Worm (Caenorhabditis elegans): ENCODE results near the gene mec-15.
A peak's percentile ranks its signal among the peaks of the same experiment; 100 is the strongest.

The mec-15 gene

DNA sequence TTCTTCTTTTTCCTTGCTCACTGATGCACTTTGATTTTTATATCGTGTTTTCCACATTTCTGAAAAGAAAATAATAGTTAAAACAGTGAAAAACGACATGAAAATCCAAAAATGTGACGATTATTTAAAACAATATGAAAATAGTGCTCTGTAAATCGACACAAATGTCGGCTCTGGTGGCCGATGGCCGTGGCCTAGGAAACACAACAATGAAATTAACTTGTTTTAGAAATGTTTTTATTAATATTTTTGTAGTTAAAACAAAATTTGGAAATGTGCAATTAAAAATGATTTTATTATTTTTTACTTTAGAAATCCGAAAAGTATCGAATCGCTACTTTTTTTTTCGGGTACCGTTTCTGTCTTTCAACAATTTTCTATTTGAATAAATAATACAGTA, 38.7 kb downstream of the mec-15 start, which contains the start of gene arv-1 (continued):
- TF ChIP-seq unc-130 (GFP tag; optimal IDR thresholded peaks at IDR 0.05), result peak; percentile 56
- TF ChIP-seq T26A8.4 (GFP tag; IDR thresholded peaks at IDR 0.05), result peak; percentile 52; the same call in 1 of the 2 replicates
- TF ChIP-seq ztf-11 (tag; optimal IDR thresholded peaks at IDR 0.05), result no peak
- no peak for TF ChIP-seq saeg-2 (GFP tag; IDR thresholded peaks at IDR 0.05)
- peak; percentile 30; the same call in 1 of the 2 replicates for TF ChIP-seq dmd-6 (GFP tag; IDR thresholded peaks at IDR 0.05)
- TF ChIP-seq F26F4.8 (GFP tag; conservative IDR thresholded peaks at IDR 0.05), result no peak
- peak in 1 of 2 experiments; percentile 68 for TF ChIP-seq hif-1 (tag; optimal IDR thresholded peaks at IDR 0.05)
- TF ChIP-seq mes-2 (tag; optimal IDR thresholded peaks at IDR 0.05; ENCODE audit: poor library complexity, severe bottlenecking), result peak; percentile 97
- TF ChIP-seq ZK546.5 (tag; optimal IDR thresholded peaks at IDR 0.05), result no peak
- TF ChIP-seq nhr-102 (tag; optimal IDR thresholded peaks at IDR 0.05), result peak; percentile 24
- peak; percentile 28 for TF ChIP-seq hlh-30 (tag; optimal IDR thresholded peaks at IDR 0.05; ENCODE audit: insufficient read depth)
- TF ChIP-seq spr-3 (GFP tag; optimal IDR thresholded peaks at IDR 0.05), result no peak
- TF ChIP-seq mxl-2 (GFP tag; conservative IDR thresholded peaks at IDR 0.05), result no peak
- no peak for TF ChIP-seq ctbp-1 (GFP tag; IDR thresholded peaks at IDR 0.05)
- no peak for TF ChIP-seq zfp-2 (tag; optimal IDR thresholded peaks at IDR 0.05)
- TF ChIP-seq pqm-1 (tag; optimal IDR thresholded peaks at IDR 0.05), result peak; percentile 7
- peak; percentile 2 for TF ChIP-seq nhr-48 (tag; optimal IDR thresholded peaks at IDR 0.05)

DNA sequence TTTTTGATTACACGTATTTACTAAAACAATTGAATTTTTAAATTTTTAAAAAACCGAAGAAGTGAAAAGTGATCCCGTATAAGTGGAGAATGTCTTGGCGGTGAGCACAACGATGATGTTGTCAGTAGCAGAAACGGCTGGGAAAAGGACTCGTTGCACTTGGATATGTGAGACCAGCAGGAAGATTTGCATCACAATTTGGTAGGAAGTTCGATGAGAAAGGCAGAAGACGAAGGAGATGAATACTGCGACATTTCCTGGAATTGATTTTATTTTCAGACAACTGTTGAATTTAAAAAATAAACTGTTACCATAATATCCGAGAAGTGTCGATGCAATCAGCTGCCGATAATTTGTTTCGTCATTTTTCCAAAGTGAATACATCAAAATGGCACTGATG, 39.6 kb downstream of the mec-15 start, which contains the start of gene R05H5.4:
Gene R05H5.4 (minus strand): TSS at position 101 of the 400 bp plus-strand sequence.
- no peak for TF ChIP-seq ceh-62 (tag; optimal IDR thresholded peaks at IDR 0.05)
- TF ChIP-seq lim-7 (GFP tag; IDR thresholded peaks at IDR 0.05), result no peak
- no peak for TF ChIP-seq Y5F2A.4 (GFP tag; optimal IDR thresholded peaks at IDR 0.05)
- no peak for TF ChIP-seq dve-1 (tag; optimal IDR thresholded peaks at IDR 0.05; ENCODE audit: insufficient read depth)
- TF ChIP-seq snpc-1.2 (GFP tag; IDR thresholded peaks at IDR 0.05), result no peak
- TF ChIP-seq R02D3.7 (tag; optimal IDR thresholded peaks at IDR 0.05), result no peak
- TF ChIP-seq fos-1 (tag; optimal IDR thresholded peaks at IDR 0.05), result no peak
- TF ChIP-seq zfp-3 (GFP tag; conservative IDR thresholded peaks at IDR 0.05), result no peak
- no peak for TF ChIP-seq daf-8 (GFP tag; IDR thresholded peaks at IDR 0.05)
- TF ChIP-seq hlh-11 (tag; optimal IDR thresholded peaks at IDR 0.05), result no peak
- TF ChIP-seq zip-11 (GFP tag; IDR thresholded peaks at IDR 0.05), result no peak
- no peak for TF ChIP-seq tra-1 (GFP tag; IDR thresholded peaks at IDR 0.05)

- TF ChIP-seq aha-1 (tag) (peak; percentile 91), nhr-25 (tag; optimal IDR thresholded peaks at IDR 0.05; ENCODE audit: borderline replicate concordance, insufficient read depth) (no peak)
Observed at ce11 chrII:10198486-10198885, 41.0 kb downstream of the mec-15 start.

DNA sequence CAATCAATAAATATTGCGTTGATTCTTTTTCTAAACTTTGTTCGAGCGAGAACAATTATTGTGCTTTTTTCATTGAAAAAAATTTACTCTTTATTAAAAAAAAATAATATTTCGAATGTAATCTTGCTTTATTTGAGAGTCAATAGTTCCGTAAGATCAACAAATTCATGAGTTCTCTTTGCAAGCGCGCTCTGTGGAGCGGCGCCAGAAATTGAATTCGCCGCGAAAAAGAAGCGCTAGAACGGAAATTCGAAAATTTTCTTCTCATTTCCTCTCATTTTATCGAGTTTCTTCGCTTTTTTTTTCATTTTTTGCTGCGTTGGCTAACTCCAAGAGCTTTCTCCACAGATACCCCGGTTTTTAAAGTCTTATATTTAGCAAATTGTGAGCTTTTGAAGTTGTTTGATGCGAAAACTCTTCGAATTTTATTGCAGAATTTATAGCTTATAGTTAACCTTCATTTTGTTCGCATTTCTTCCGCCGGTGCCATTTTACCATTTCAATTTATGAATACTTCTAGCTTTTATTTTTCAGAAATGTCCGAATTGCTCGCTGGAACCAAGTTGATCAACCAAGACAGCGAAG, 42.3 kb downstream of the mec-15 start, which contains the start of gene R05H5.3:
Gene R05H5.3 (plus strand): TSS at position 535 of the 585 bp plus-strand sequence.
- TF ChIP-seq nhr-11 (tag; optimal IDR thresholded peaks at IDR 0.05), result peak; percentile 80
- TF ChIP-seq dpl-1 (GFP tag; optimal IDR thresholded peaks at IDR 0.05), result peak; percentile 83
- no peak for TF ChIP-seq lin-29 (GFP tag; IDR thresholded peaks at IDR 0.05)
- no peak for TF ChIP-seq ZK337.2 (GFP tag; IDR thresholded peaks at IDR 0.05)
- no peak for TF ChIP-seq F10B5.3 (tag; optimal IDR thresholded peaks at IDR 0.05)
- TF ChIP-seq ama-1 (optimal IDR thresholded peaks at IDR 0.05), result no peak
- no peak for TF ChIP-seq daf-19 (GFP tag; conservative IDR thresholded peaks at IDR 0.05)
- no peak for TF ChIP-seq mdl-1 (tag; optimal IDR thresholded peaks at IDR 0.05)
- TF ChIP-seq aha-1 (tag), result peak; percentile 74
- no peak for TF ChIP-seq jun-1 (tag; optimal IDR thresholded peaks at IDR 0.05)
- TF ChIP-seq F44E2.7 (GFP tag; IDR thresholded peaks at IDR 0.05), result no peak
- TF ChIP-seq dve-1 (tag; optimal IDR thresholded peaks at IDR 0.05; ENCODE audit: insufficient read depth), result no peak
- TF ChIP-seq hlh-30 (tag; optimal IDR thresholded peaks at IDR 0.05; ENCODE audit: insufficient read depth), result no peak
- peak; percentile 71; the same call in 1 of the 2 replicates for TF ChIP-seq ceh-44 (GFP tag; IDR thresholded peaks at IDR 0.05)
- peak; percentile 93 for TF ChIP-seq lin-38 (GFP tag; IDR thresholded peaks at IDR 0.05)
- TF ChIP-seq sdz-12 (GFP tag; optimal IDR thresholded peaks at IDR 0.05), result no peak
- TF ChIP-seq nhr-41 (GFP tag; IDR thresholded peaks at IDR 0.05), result no peak
- TF ChIP-seq nhr-48 (tag; optimal IDR thresholded peaks at IDR 0.05), result no peak
- TF ChIP-seq lir-3 (tag; optimal IDR thresholded peaks at IDR 0.05), result no peak
- TF ChIP-seq nhr-102 (tag; optimal IDR thresholded peaks at IDR 0.05), result no peak

All from whole organism, L4 larva.